Fruit fly (Drosophila melanogaster): ENCODE measurements around the gene CG15386.
A peak's percentile ranks its signal among the peaks of the same experiment; 100 is the strongest.

Gene CG15386

dm6 chr2L:2217067-2217684 is at the start of gene CG15386, which contains the start of the genes CG42371 and mio (continued):
- TF ChIP-seq luna (GFP tag; optimal IDR thresholded peaks at IDR 0.05) = no peak
- TF ChIP-seq CG18011 (GFP tag; optimal IDR thresholded peaks at IDR 0.05) = no peak
- peak; percentile 64 for TF ChIP-seq gro (GFP tag; optimal IDR thresholded peaks at IDR 0.05)
- no peak for TF ChIP-seq Tbp (GFP tag; optimal IDR thresholded peaks at IDR 0.05)
- no peak for TF ChIP-seq Trl (optimal IDR thresholded peaks at IDR 0.05)
- peak; percentile 41 for TF ChIP-seq Trl (GFP tag; optimal IDR thresholded peaks at IDR 0.05)
- no peak for TF ChIP-seq Dip3 (GFP tag; optimal IDR thresholded peaks at IDR 0.05)
- no peak for TF ChIP-seq Hey (tag; optimal IDR thresholded peaks at IDR 0.05)
- TF ChIP-seq Oli (tag; optimal IDR thresholded peaks at IDR 0.05) = no peak
- no peak for TF ChIP-seq CG10462 (GFP tag; optimal IDR thresholded peaks at IDR 0.05)
- TF ChIP-seq CG34224 (GFP tag; IDR thresholded peaks at IDR 0.05; ENCODE audit: partially characterized antibody) = peak; percentile 63; the same call in 2 of the 3 replicates
- TF ChIP-seq kay (GFP tag; optimal IDR thresholded peaks at IDR 0.05) = no peak
- TF ChIP-seq Nf-YA (GFP tag; IDR thresholded peaks at IDR 0.05) = no peak
- TF ChIP-seq CG18599 (GFP tag; optimal IDR thresholded peaks at IDR 0.05) = peak; percentile 0
- TF ChIP-seq CG2875 (GFP tag; optimal IDR thresholded peaks at IDR 0.05) = no peak
- TF ChIP-seq org-1 (GFP tag; optimal IDR thresholded peaks at IDR 0.05) = no peak
- TF ChIP-seq CG17328 (GFP tag; IDR thresholded peaks at IDR 0.05) = no peak
- TF ChIP-seq CG31224 (GFP tag; IDR thresholded peaks at IDR 0.05) = no peak
- no peak for TF ChIP-seq Dbx (GFP tag; IDR thresholded peaks at IDR 0.05)
- TF ChIP-seq peb (GFP tag; IDR thresholded peaks at IDR 0.05) = no peak
- TF ChIP-seq pita (GFP tag; optimal IDR thresholded peaks at IDR 0.05) = no peak
- TF ChIP-seq CG8924 (tag; optimal IDR thresholded peaks at IDR 0.05) = no peak
- peak; percentile 57 for TF ChIP-seq YL-1 (GFP tag; optimal IDR thresholded peaks at IDR 0.05)
- no peak for TF ChIP-seq mam (GFP tag; optimal IDR thresholded peaks at IDR 0.05)
- no peak for TF ChIP-seq Awh (GFP tag; IDR thresholded peaks at IDR 0.05)
- TF ChIP-seq Elba2 (GFP tag; optimal IDR thresholded peaks at IDR 0.05) = no peak
- TF ChIP-seq shn (GFP tag; optimal IDR thresholded peaks at IDR 0.05) = no peak
- TF ChIP-seq Max (GFP tag; optimal IDR thresholded peaks at IDR 0.05) = peak; percentile 63
- no peak for TF ChIP-seq lov (optimal IDR thresholded peaks at IDR 0.05)
- TF ChIP-seq lov (GFP tag; IDR thresholded peaks at IDR 0.05) = no peak
- TF ChIP-seq slp2 (GFP tag; optimal IDR thresholded peaks at IDR 0.05) = no peak
- TF ChIP-seq Fer1 (GFP tag; optimal IDR thresholded peaks at IDR 0.05) = peak; percentile 42
- no peak for TF ChIP-seq oc (tag; optimal IDR thresholded peaks at IDR 0.05)
- no peak for TF ChIP-seq CG1647 (GFP tag; optimal IDR thresholded peaks at IDR 0.05)
- no peak for TF ChIP-seq CG13424 (tag; optimal IDR thresholded peaks at IDR 0.05)
- no peak for TF ChIP-seq odd (GFP tag; optimal IDR thresholded peaks at IDR 0.05)
- TF ChIP-seq MESR4 (GFP tag; optimal IDR thresholded peaks at IDR 0.05) = peak; percentile 42
- no peak for TF ChIP-seq chif (GFP tag; optimal IDR thresholded peaks at IDR 0.05)
- no peak for TF ChIP-seq HLH3B (GFP tag; IDR thresholded peaks at IDR 0.05)
- peak; percentile 41 for TF ChIP-seq CG3995 (GFP tag; optimal IDR thresholded peaks at IDR 0.05)
- TF ChIP-seq Vsx1 (GFP tag; optimal IDR thresholded peaks at IDR 0.05) = no peak
- TF ChIP-seq croc (GFP tag; conservative IDR thresholded peaks at IDR 0.05) = no peak
- no peak for TF ChIP-seq Hmr (GFP tag; optimal IDR thresholded peaks at IDR 0.05)
- TF ChIP-seq zen (tag; optimal IDR thresholded peaks at IDR 0.05) = peak; percentile 44
- TF ChIP-seq Dek (tag; optimal IDR thresholded peaks at IDR 0.05) = no peak
- peak; percentile 45 for TF ChIP-seq Myb (GFP tag; optimal IDR thresholded peaks at IDR 0.05)
- TF ChIP-seq Dip2 (GFP tag; IDR thresholded peaks at IDR 0.05) = no peak
- no peak for TF ChIP-seq CG17359 (tag; optimal IDR thresholded peaks at IDR 0.05)
- TF ChIP-seq CG14667 (GFP tag; IDR thresholded peaks at IDR 0.05) = no peak
- TF ChIP-seq nerfin-2 (GFP tag; IDR thresholded peaks at IDR 0.05; ENCODE audit: partially characterized antibody) = no peak; the same call in 1 of the 2 replicates
- TF ChIP-seq NC2α (GFP tag; optimal IDR thresholded peaks at IDR 0.05) = no peak
- TF ChIP-seq tgo (GFP tag; IDR thresholded peaks at IDR 0.05) = no peak

Data from whole organism, embryonic.